Fruit fly (Drosophila melanogaster): ENCODE data around the gene CG2116.

CG2116 gene

dm6 chrX:8093722-8094177 is 35.9 kb upstream of the CG2116 start, which contains the start of gene UbcE2H (continued):
- no peak for TF ChIP-seq CG9817 (tag; optimal IDR thresholded peaks at IDR 0.05)
- no peak for TF ChIP-seq CG30403 (GFP tag; optimal IDR thresholded peaks at IDR 0.05)
- TF ChIP-seq HHEX (GFP tag; optimal IDR thresholded peaks at IDR 0.05): peak; percentile 27
- TF ChIP-seq sqz (GFP tag; optimal IDR thresholded peaks at IDR 0.05): peak; percentile 31
- TF ChIP-seq Chrac-16 (GFP tag; optimal IDR thresholded peaks at IDR 0.05): no peak
- TF ChIP-seq cg (GFP tag; optimal IDR thresholded peaks at IDR 0.05): peak; percentile 54
- peak; percentile 29 for TF ChIP-seq CG1233 (GFP tag; optimal IDR thresholded peaks at IDR 0.05)
- peak; percentile 1 for TF ChIP-seq nmo (GFP tag; optimal IDR thresholded peaks at IDR 0.05)
- peak in 1 of 2 experiments; percentile 19 for TF ChIP-seq eve (GFP tag; optimal IDR thresholded peaks at IDR 0.05)
- TF ChIP-seq BEAF-32 (GFP tag; optimal IDR thresholded peaks at IDR 0.05): peak; percentile 49
- TF ChIP-seq knrl (GFP tag; IDR thresholded peaks at IDR 0.05; ENCODE audit: partially characterized antibody): peak; percentile 19; the same call in 1 of the 3 replicates
- no peak for TF ChIP-seq jing (GFP tag; optimal IDR thresholded peaks at IDR 0.05)
- no peak for TF ChIP-seq nau (GFP tag; optimal IDR thresholded peaks at IDR 0.05)
- TF ChIP-seq CG2712 (tag; optimal IDR thresholded peaks at IDR 0.05): no peak
- TF ChIP-seq vvl (GFP tag; IDR thresholded peaks at IDR 0.05): peak; percentile 77
- TF ChIP-seq Sry-δ (GFP tag; optimal IDR thresholded peaks at IDR 0.05): peak; percentile 46
- TF ChIP-seq Lhr (GFP tag; optimal IDR thresholded peaks at IDR 0.05): peak; percentile 72
- TF ChIP-seq CG31441 (GFP tag; IDR thresholded peaks at IDR 0.05): no peak
- no peak for TF ChIP-seq Doc2 (GFP tag; IDR thresholded peaks at IDR 0.05)
- no peak for TF ChIP-seq Hsf (GFP tag; optimal IDR thresholded peaks at IDR 0.05)
- TF ChIP-seq MESR4 (GFP tag; optimal IDR thresholded peaks at IDR 0.05): peak; percentile 63
- TF ChIP-seq Spps (tag; optimal IDR thresholded peaks at IDR 0.05): no peak
- TF ChIP-seq CG2120 (GFP tag; optimal IDR thresholded peaks at IDR 0.05): no peak
- peak; percentile 82 for TF ChIP-seq E2f2 (GFP tag; IDR thresholded peaks at IDR 0.05)
- TF ChIP-seq D (optimal IDR thresholded peaks at IDR 0.05): no peak
- TF ChIP-seq D (GFP tag; optimal IDR thresholded peaks at IDR 0.05): no peak
- TF ChIP-seq BtbVII (GFP tag; optimal IDR thresholded peaks at IDR 0.05): peak; percentile 6
- peak in 1 of 2 experiments; percentile 15 for TF ChIP-seq crp (GFP tag; optimal IDR thresholded peaks at IDR 0.05)
- TF ChIP-seq dmrt99B (tag; optimal IDR thresholded peaks at IDR 0.05): no peak

DNA sequence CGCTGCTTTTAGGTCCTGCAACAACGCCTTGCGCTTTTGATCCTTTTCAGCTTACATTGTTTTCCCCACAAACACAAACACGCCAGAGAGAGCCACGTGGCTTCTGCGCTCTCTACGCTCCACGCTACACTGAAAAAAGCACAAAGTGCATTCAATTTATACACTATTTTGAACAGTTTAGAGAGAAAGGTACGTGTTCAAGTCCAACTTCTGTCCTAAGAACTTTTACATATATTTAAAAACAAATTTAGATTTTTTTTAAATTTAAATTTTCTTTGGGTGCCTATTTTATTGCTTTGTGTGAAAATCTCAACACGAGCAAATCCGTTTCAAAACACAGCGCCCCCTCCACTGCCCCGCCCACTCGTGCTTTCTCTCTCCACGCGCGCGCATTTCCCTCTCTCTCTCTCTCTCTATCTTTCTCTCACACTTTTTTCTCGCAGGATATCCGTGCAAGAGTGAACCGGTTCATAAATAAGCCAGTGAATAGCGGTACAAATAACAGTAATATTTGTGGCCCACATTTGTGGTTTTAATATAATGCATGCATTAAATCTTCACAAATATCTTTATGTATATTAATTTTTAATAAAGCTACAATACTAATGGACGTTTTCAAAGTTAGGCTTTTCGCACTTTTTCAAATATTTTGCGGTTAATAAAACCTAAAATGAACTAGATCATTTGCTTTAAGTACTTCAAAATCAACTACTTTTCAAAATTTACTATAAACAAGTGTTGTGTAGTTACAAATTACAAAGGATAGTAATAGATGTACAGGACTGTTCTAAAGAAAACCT is 29.4 kb upstream of the CG2116 start:
- TF ChIP-seq CkIIα-i1 (GFP tag; IDR thresholded peaks at IDR 0.05) (peak; percentile 40; the same call in 1 of the 2 replicates), CG11723 (GFP tag; optimal IDR thresholded peaks at IDR 0.05) (peak; percentile 52), so (GFP tag; IDR thresholded peaks at IDR 0.05) (peak; percentile 88), gcm (GFP tag; optimal IDR thresholded peaks at IDR 0.05) (peak; percentile 72), CG6791 (GFP tag; IDR thresholded peaks at IDR 0.05; ENCODE audit: partially characterized antibody) (no peak), fu2 (GFP tag; optimal IDR thresholded peaks at IDR 0.05) (no peak), Trl (optimal IDR thresholded peaks at IDR 0.05) (peak; percentile 60 to 61), Trl (GFP tag; optimal IDR thresholded peaks at IDR 0.05) (peak; percentile 49), PHDP (tag; optimal IDR thresholded peaks at IDR 0.05) (peak; percentile 85), bbx (GFP tag; IDR thresholded peaks at IDR 0.05; ENCODE audit: partially characterized antibody) (no peak), CG13775 (GFP tag; optimal IDR thresholded peaks at IDR 0.05) (peak; percentile 77), CHES-1-like (GFP tag; optimal IDR thresholded peaks at IDR 0.05) (peak; percentile 29), CG9817 (tag; optimal IDR thresholded peaks at IDR 0.05) (peak; percentile 57), Dek (tag; optimal IDR thresholded peaks at IDR 0.05) (peak; percentile 86), her (GFP tag; optimal IDR thresholded peaks at IDR 0.05) (peak; percentile 26), al (GFP tag; IDR thresholded peaks at IDR 0.05) (peak; percentile 73), CG1602 (GFP tag; optimal IDR thresholded peaks at IDR 0.05) (peak; percentile 43), Bgb (GFP tag; IDR thresholded peaks at IDR 0.05; ENCODE audit: partially characterized antibody) (no peak), bab2 (GFP tag; optimal IDR thresholded peaks at IDR 0.05) (peak; percentile 58), ttk (GFP tag; IDR thresholded peaks at IDR 0.05) (peak; percentile 74), gem (tag; optimal IDR thresholded peaks at IDR 0.05) (peak; percentile 89), CG10147 (GFP tag; optimal IDR thresholded peaks at IDR 0.05) (peak; percentile 82)
